Worm (Caenorhabditis elegans) whole organism, L4 larva: ENCODE measurements around the gene F26D11.1.

Source experiments
- F10B5.3 ChIP-seq: sonication (generic microtip); optimal IDR thresholded peaks from 2 replicates; lab custom pipeline; 2016; ENCODE audit warnings: mild to moderate bottlenecking, missing genetic modification characterization, missing compliant biosample characterization
- F44E2.7 ChIP-seq: fragments of 200-800 bp; sonication (Bioruptor generic); IDR thresholded peaks from 2 replicates; pipeline ENCODE4 v2.1.2; 2022; ENCODE audit warnings: missing genetic modification characterization, missing compliant biosample characterization
- R02D3.7 ChIP-seq: fragments of 150-350 bp; sonication (generic microtip); optimal IDR thresholded peaks from 3 replicates; lab custom pipeline; 2014; ENCODE audit warnings: missing biosample characterization, missing genetic modification characterization
- Y105C5A.15 ChIP-seq: fragments of 200-800 bp; sonication (Bioruptor generic); IDR thresholded peaks from 2 replicates; pipeline ENCODE4 v1.3.6; 2022; ENCODE audit warnings: missing genetic modification characterization, missing compliant biosample characterization
- ZK337.2 ChIP-seq: fragments of 200-800 bp; sonication (Bioruptor generic); IDR thresholded peaks from 2 replicates; pipeline ENCODE4 v1.3.6; 2022; ENCODE audit warnings: missing genetic modification reagents, missing genetic modification characterization, missing compliant biosample characterization
- aha-1 ChIP-seq: fragments of 150-350 bp; peaks from one replicate; lab custom pipeline; 2014; ENCODE audit warnings: missing biosample characterization, missing genetic modification characterization
- aly-2 ChIP-seq: sonication (generic microtip); optimal IDR thresholded peaks from 2 replicates; lab custom pipeline; 2018; ENCODE audit warnings: missing biosample characterization, missing genetic modification characterization
- arid-1 ChIP-seq: fragments of 200-800 bp; sonication (Bioruptor generic); conservative IDR thresholded peaks from 2 replicates; pipeline ENCODE4 v1.3.6; 2022; ENCODE audit warnings: missing genetic modification reagents, missing genetic modification characterization, missing compliant biosample characterization
- ceh-28 ChIP-seq: fragments of 150-350 bp; optimal IDR thresholded peaks from 2 replicates; lab custom pipeline; 2014; ENCODE audit warnings: missing biosample characterization, missing genetic modification reagents, missing genetic modification characterization
- daf-19 ChIP-seq: fragments of 200-800 bp; sonication (Bioruptor generic); conservative IDR thresholded peaks from 2 replicates; pipeline ENCODE4 v1.3.6; 2022; ENCODE audit warnings: missing genetic modification characterization, missing compliant biosample characterization
- daf-8 ChIP-seq: fragments of 200-800 bp; sonication (Bioruptor generic); IDR thresholded peaks from 2 replicates; pipeline ENCODE4 v1.3.6; 2022; ENCODE audit warnings: missing genetic modification characterization, missing compliant biosample characterization
- dmd-6 ChIP-seq: fragments of 200-800 bp; sonication (Bioruptor generic); IDR thresholded peaks from 2 replicates; pipeline ENCODE4 v1.3.6; 2022; ENCODE audit warnings: missing genetic modification reagents, missing genetic modification characterization, missing compliant biosample characterization
- dpl-1 ChIP-seq: fragments of 150-350 bp; optimal IDR thresholded peaks from 2 replicates; lab custom pipeline; 2014; ENCODE audit warnings: missing biosample characterization, missing genetic modification reagents, missing genetic modification characterization
- duxl-1 ChIP-seq: sonication (generic microtip); optimal IDR thresholded peaks from 2 replicates; lab custom pipeline; 2016; ENCODE audit warnings: mild to moderate bottlenecking, missing genetic modification characterization, moderate library complexity, missing compliant biosample characterization; ENCODE audit not compliant: poor library complexity
- egl-43 ChIP-seq: fragments of 200-800 bp; sonication (Bioruptor generic); IDR thresholded peaks from 2 replicates; pipeline ENCODE4 v1.3.6; 2022; ENCODE audit warnings: missing genetic modification reagents, missing genetic modification characterization, missing compliant biosample characterization
- hlh-11 ChIP-seq: fragments of 200-800 bp; sonication (Bioruptor generic); optimal IDR thresholded peaks from 2 replicates; lab custom pipeline; 2018; ENCODE audit warnings: mild to moderate bottlenecking, missing genetic modification characterization, missing compliant biosample characterization
- lim-7 ChIP-seq: fragments of 200-800 bp; sonication (Bioruptor generic); IDR thresholded peaks from 2 replicates; pipeline ENCODE4 v1.3.6; 2022; ENCODE audit warnings: missing genetic modification characterization, missing compliant biosample characterization
- lin-15B ChIP-seq: fragments of 150-350 bp; sonication (generic microtip); optimal IDR thresholded peaks from 3 replicates; lab custom pipeline; 2014; ENCODE audit warnings: missing biosample characterization, missing genetic modification characterization
- lin-29 ChIP-seq: fragments of 200-800 bp; sonication (Bioruptor generic); IDR thresholded peaks from 2 replicates; pipeline ENCODE4 v1.3.6; 2022; ENCODE audit warnings: missing genetic modification reagents, missing genetic modification characterization, missing compliant biosample characterization
- lin-39 ChIP-seq: fragments of 150-350 bp; optimal IDR thresholded peaks from 2 replicates; lab custom pipeline; 2014; ENCODE audit warnings: missing biosample characterization, missing genetic modification reagents, missing genetic modification characterization
- mdt-29 ChIP-seq: fragments of 200-800 bp; sonication (Bioruptor generic); IDR thresholded peaks from 2 replicates; pipeline ENCODE4 v1.3.6; 2022; ENCODE audit warnings: missing genetic modification reagents, missing genetic modification characterization, missing compliant biosample characterization
- mep-1 ChIP-seq: fragments of 150-350 bp; sonication (generic microtip); optimal IDR thresholded peaks from 3 replicates; lab custom pipeline; 2014; ENCODE audit warnings: missing biosample characterization, missing genetic modification characterization
- mes-2 ChIP-seq: sonication (generic microtip); optimal IDR thresholded peaks from 2 replicates; lab custom pipeline; 2016; ENCODE audit warnings: missing genotype, mild to moderate bottlenecking, missing genetic modification characterization, missing compliant biosample characterization; ENCODE audit not compliant: poor library complexity, severe bottlenecking
- mxl-2 ChIP-seq: fragments of 200-800 bp; sonication (Bioruptor generic); conservative IDR thresholded peaks from 2 replicates; pipeline ENCODE4 v1.3.6; 2022; ENCODE audit warnings: missing genetic modification reagents, missing genetic modification characterization, missing compliant biosample characterization
- mxl-3 ChIP-seq: fragments of 200-800 bp; sonication (Bioruptor generic); optimal IDR thresholded peaks from 2 replicates; lab custom pipeline; 2018; ENCODE audit warnings: mild to moderate bottlenecking, missing genetic modification characterization, missing compliant biosample characterization
- nhr-28 ChIP-seq: fragments of 150-350 bp; optimal IDR thresholded peaks from 2 replicates; lab custom pipeline; 2014; ENCODE audit warnings: missing biosample characterization, missing genetic modification characterization
- nhr-77 ChIP-seq: fragments of 150-350 bp; optimal IDR thresholded peaks from 2 replicates; lab custom pipeline; 2014; ENCODE audit warnings: missing biosample characterization, missing genetic modification characterization
- pha-4 ChIP-seq, 2 experiments: fragments of 150-350 bp in 1 of 2; fragments of 200-800 bp in 1 of 2; sonication (Bioruptor generic) in 1 of 2; IDR thresholded peaks in 1 of 2; optimal IDR thresholded peaks in 1 of 2; 2 replicates each; pipeline versions ENCODE4 v1.3.6 to Lab custom; 2014 to 2022; ENCODE audit warnings: missing genetic modification characterization in 2 of 2, missing genetic modification reagents in 2 of 2, missing biosample characterization in 1 of 2, missing compliant biosample characterization in 1 of 2
- pqm-1 ChIP-seq: sonication (generic microtip); optimal IDR thresholded peaks from 2 replicates; lab custom pipeline; 2017; ENCODE audit warnings: missing biosample characterization, missing genetic modification characterization
- spr-3 ChIP-seq: fragments of 200-800 bp; sonication (Bioruptor generic); optimal IDR thresholded peaks from 2 replicates; lab custom pipeline; 2018; ENCODE audit warnings: mild to moderate bottlenecking, missing genetic modification characterization, missing compliant biosample characterization
- tag-97 ChIP-seq: fragments of 200-800 bp; sonication (Bioruptor generic); IDR thresholded peaks from 2 replicates; pipeline ENCODE4 v1.3.6; 2022; ENCODE audit warnings: missing genetic modification characterization, missing compliant biosample characterization
- unc-130 ChIP-seq: sonication (generic microtip); optimal IDR thresholded peaks from 2 replicates; lab custom pipeline; 2016; ENCODE audit warnings: missing genetic modification reagents, missing genetic modification characterization, missing compliant biosample characterization
- unc-62 ChIP-seq, 3 experiments: fragments of 150-350 bp in 1 of 3; sonication (generic microtip); optimal IDR thresholded peaks in 2 of 3; peaks in 1 of 3; 1 replicate in 1 of 3; 2 replicates in 2 of 3; lab custom pipeline; 2014 to 2017; ENCODE audit warnings: missing biosample characterization in 3 of 3, missing genetic modification characterization in 3 of 3, missing genetic modification reagents in 3 of 3, missing genotype in 1 of 3
- zag-1 ChIP-seq: fragments of 150-350 bp; optimal IDR thresholded peaks from 2 replicates; lab custom pipeline; 2014; ENCODE audit warnings: missing biosample characterization, missing genetic modification characterization
- zfp-2 ChIP-seq: sonication (generic microtip); optimal IDR thresholded peaks from 2 replicates; lab custom pipeline; 2016; ENCODE audit warnings: mild to moderate bottlenecking, missing genetic modification characterization, missing compliant biosample characterization

F26D11.1 gene

DNA sequence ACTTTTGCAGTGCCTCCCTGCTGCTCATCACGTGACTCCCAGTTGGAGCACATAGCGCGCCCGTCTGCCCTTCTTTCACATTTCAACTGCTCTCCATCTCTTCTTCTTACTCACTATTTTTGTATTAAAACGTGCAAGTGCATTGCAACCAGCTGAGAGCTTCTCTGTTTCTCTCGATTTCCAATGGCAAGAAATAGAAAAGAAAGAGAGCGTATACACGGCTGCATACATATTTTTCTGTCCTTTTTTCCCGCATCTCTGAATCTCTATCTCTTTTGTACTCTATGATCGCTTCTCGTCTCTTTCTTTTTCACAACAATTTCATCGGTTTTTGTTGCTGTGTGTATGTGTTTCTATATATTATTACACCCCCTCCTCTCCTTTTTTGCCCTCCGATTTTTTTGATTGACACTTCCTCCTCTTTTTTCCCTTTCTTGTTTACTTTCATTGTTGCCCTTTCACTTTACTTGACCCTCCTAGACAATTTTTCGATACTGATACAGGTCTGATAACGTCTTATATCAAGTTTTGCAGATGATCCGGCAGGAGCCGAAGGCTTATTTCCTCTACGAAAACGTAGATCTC is 19.7 kb downstream of the F26D11.1 start, which contains the start of gene Y97E10AR.1 (continued):
- TF ChIP-seq duxl-1 (tag; lab: Kevin White, UChicago) (no peak), ZK337.2 (GFP tag; lab: Robert Waterston, UW) (no peak), F10B5.3 (tag; lab: Kevin White, UChicago) (no peak), mxl-3 (peak; percentile 75), unc-130 (GFP tag; lab: Kevin White, UChicago) (no peak), mxl-2 (0 out of 2 replicates have a peak, but pooled peaks have one; percentile 42), daf-19 (no peak), egl-43 (GFP tag; lab: Robert Waterston, UW) (no peak), hlh-11 (tag; lab: Kevin White, UChicago) (peak; percentile 97), arid-1 (GFP tag; lab: Robert Waterston, UW) (no peak), mdt-29 (GFP tag; lab: Robert Waterston, UW) (no peak), pqm-1 (peak; percentile 63)

DNA sequence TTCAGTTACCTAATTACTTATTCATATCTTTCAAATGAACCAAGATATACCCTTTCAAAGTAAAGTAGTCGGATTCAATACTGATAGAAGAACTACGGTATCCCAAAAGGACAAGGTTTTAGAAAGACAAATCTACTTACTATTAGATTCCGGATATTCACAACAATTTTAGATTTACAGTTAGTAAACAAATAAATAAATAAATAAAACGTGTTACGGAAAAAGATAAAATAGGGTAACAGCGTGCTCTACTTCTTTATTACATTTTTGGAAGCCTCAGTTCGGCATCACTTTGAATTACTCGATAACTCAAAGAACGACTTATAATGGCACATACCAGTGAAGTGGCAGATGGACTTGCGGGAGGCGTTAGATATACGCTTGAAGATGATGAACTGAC is 23.7 kb downstream of the F26D11.1 start, which contains the start of gene Y97E10AR.8:
Gene Y97E10AR.8 (plus strand): TSS at position 301 of the 400 bp plus-strand sequence.
- TF ChIP-seq zag-1: no peak
- no peak for TF ChIP-seq lin-15B (tag; lab: Kevin White, UChicago)
- no peak for TF ChIP-seq daf-8 (GFP tag; lab: Robert Waterston, UW)
- TF ChIP-seq pqm-1: no peak
- no peak for TF ChIP-seq lin-39 (tag; lab: Kevin White, UChicago)
- TF ChIP-seq zfp-2 (tag; lab: Kevin White, UChicago): no peak
- no peak for TF ChIP-seq pha-4 (GFP tag; IDR thresholded peaks at IDR 0.05; lab: Robert Waterston, UW)
- TF ChIP-seq pha-4 (tag; optimal IDR thresholded peaks at IDR 0.05; lab: Kevin White, UChicago): no peak
- TF ChIP-seq tag-97: no peak

DNA sequence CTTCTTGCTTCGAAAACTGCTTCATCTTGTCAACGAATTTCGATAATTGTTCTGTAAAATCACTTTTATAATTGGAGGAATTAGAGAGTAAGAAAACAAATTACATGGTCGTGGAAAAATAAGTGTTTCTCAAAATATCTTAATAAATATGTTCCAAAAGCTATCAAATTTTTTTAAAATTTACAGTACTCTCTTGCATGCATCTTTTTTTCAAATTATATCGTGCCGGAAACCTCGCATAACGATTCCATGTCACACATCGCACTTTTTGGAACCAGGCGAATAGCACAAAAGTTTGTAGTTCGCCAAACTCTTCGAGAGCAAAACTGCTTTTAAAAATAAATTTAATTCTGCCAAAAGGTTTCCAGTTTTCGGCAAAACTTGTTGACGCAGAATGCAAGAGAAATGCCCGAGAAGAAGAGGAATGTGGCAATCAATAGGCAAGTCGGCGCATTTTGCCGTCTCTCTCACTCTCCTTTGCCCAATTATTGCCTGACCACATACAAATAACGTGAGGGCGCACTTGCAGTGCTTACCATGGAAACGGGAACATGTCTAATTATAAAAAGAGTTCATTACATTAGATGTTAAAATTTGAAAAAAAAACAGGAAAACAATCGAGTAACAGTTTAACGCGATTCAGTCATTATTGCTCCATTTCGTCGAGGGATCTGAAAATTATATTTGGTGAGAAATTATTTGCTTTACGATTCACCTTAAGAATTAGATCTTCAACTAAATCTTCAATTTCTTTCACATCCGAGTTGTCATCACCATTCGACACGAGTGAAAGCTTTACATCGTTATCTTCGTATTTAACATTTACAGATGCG is 26.3 kb downstream of the F26D11.1 start, which contains the start of gene Y97E10AR.3:
Gene Y97E10AR.3 (minus strand): TSS at position 51 of the 833 bp plus-strand sequence.
- TF ChIP-seq dpl-1 (GFP tag; lab: Kevin White, UChicago) (no peak), aha-1 (tag; lab: Kevin White, UChicago) (peak; percentile 95), unc-62 (GFP tag; optimal IDR thresholded peaks at IDR 0.05 in 1 of 2; lab: Kevin White, UChicago) (peak in 1 of 2 experiments; percentile 95), unc-62 (tag; optimal IDR thresholded peaks at IDR 0.05; lab: Kevin White, UChicago) (no peak), mxl-3 (no peak)
- TF ChIP-seq, all 104 proteins: peak for 2

DNA sequence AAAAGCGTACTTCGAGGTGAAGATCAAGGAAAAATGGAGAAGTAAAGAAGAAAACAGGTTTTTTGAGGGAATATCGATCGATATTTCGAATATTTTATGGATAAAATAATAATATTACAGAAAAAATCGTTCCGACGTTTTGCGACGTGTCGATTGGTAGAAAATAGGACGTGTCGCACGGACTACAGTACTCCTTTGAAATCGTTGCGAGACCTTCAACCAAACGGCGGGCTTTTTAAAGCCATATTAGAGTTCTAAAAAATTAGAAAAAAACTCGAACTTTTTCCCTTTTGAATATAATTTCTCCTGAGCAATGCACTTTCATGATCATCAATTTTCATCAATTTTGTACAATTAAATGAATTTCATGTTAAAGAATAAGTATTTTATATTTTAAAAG is 28.8 kb downstream of the F26D11.1 start, which contains the start of gene Y97E10AR.4:
Gene Y97E10AR.4 (minus strand): TSS at position 131 of the 400 bp plus-strand sequence.
- TF ChIP-seq lim-7 (no peak), dmd-6 (GFP tag; lab: Robert Waterston, UW) (no peak), lin-29 (no peak), aly-2 (tag; lab: Kevin White, UChicago) (no peak), F44E2.7 (no peak), ceh-28 (tag; lab: Kevin White, UChicago) (no peak), R02D3.7 (tag; lab: Kevin White, UChicago) (no peak), spr-3 (no peak), zag-1 (no peak), nhr-77 (tag; lab: Kevin White, UChicago) (no peak), lin-15B (tag; lab: Kevin White, UChicago) (no peak), Y105C5A.15 (GFP tag; lab: Robert Waterston, UW) (no peak), mes-2 (tag; lab: Kevin White, UChicago) (peak; percentile 7), F10B5.3 (tag; lab: Kevin White, UChicago) (no peak), nhr-28 (tag; lab: Kevin White, UChicago) (no peak), mep-1 (tag; lab: Kevin White, UChicago) (peak; percentile 26), arid-1 (GFP tag; lab: Robert Waterston, UW) (no peak)
